Worm (Caenorhabditis elegans): ENCODE data around the gene cest-9.1.

Gene cest-9.1

ce11 chrX:12225970-12226369 lies at the start of gene cest-9.1:
TSS of gene cest-9.1 (plus strand) at chrX:12226182.
- no peak for TF ChIP-seq cnd-1 (tag; optimal IDR thresholded peaks at IDR 0.05)
- TF ChIP-seq elt-3 (tag; optimal IDR thresholded peaks at IDR 0.05): no peak
- no peak for TF ChIP-seq bed-3 (GFP tag; optimal IDR thresholded peaks at IDR 0.05)
- no peak for TF ChIP-seq unc-120 (tag; optimal IDR thresholded peaks at IDR 0.05; ENCODE audit: poor library complexity, severe bottlenecking)
- TF ChIP-seq nhr-12 (tag; optimal IDR thresholded peaks at IDR 0.05): no peak
- no peak for TF ChIP-seq unc-62 (GFP tag; optimal IDR thresholded peaks at IDR 0.05)
- no peak for TF ChIP-seq nhr-76 (tag; optimal IDR thresholded peaks at IDR 0.05)
- no peak for TF ChIP-seq M03D4.4 (tag; optimal IDR thresholded peaks at IDR 0.05)
- no peak for TF ChIP-seq blmp-1 (tag; optimal IDR thresholded peaks at IDR 0.05)
- no peak for TF ChIP-seq lsy-2 (tag; optimal IDR thresholded peaks at IDR 0.05)
- TF ChIP-seq lin-32 (GFP tag; optimal IDR thresholded peaks at IDR 0.05): no peak

DNA sequence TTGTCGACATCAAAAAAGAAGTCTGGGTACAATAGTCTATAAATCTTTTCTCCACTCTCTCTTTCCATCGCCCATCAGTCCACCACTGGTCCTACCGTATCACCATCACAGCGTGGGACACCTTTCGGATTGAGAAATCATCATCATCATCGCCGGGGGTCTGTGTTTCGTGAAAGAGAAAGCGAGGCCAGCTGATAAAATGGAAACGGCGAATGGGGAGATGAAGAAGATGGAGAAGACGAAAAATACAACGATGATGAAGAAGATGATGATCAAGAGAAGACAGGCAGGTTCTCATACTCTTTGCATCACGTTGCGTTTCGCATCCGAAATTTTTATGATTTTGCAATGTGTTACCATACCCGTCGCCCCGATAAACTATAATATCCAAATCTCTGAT lies 49.6 kb upstream of the cest-9.1 start:
- TF ChIP-seq unc-62 (GFP tag; optimal IDR thresholded peaks at IDR 0.05) (peak; percentile 42), unc-120 (tag; optimal IDR thresholded peaks at IDR 0.05; ENCODE audit: poor library complexity, severe bottlenecking) (no peak), elt-3 (tag; optimal IDR thresholded peaks at IDR 0.05) (peak; percentile 9), nhr-2 (tag; optimal IDR thresholded peaks at IDR 0.05) (no peak), ham-2 (GFP tag; optimal IDR thresholded peaks at IDR 0.05) (peak; percentile 31), ztf-11 (tag; optimal IDR thresholded peaks at IDR 0.05) (no peak)

ce11 chrX:12176873-12177293 lies 49.1 kb upstream of the cest-9.1 start:
- TF ChIP-seq mls-2 (tag; optimal IDR thresholded peaks at IDR 0.05) (peak; percentile 2), unc-62 (GFP tag; optimal IDR thresholded peaks at IDR 0.05) (no peak)

DNA sequence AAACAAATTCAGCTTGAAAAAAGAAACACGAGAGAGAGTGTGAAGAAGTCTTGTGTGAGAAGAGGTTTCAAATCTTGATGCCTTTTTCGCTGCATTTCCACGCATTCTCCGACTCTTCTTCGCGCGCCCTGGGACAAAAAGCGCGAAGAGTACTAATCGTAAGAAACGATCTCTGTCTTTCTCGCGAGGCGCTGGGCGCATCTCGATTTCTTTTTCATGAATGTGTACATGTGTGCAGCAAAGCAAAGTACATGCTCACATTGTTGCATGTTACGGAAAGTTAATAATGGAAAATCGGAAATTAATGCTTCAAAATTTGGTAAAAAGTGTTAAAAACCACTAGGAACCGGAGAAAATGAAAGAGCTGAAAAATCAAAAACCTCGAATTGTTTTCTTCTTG lies 48.5 kb upstream of the cest-9.1 start:
- TF ChIP-seq sptf-1 (tag; optimal IDR thresholded peaks at IDR 0.05) (no peak), tbx-8 (GFP tag; optimal IDR thresholded peaks at IDR 0.05) (no peak), nhr-2 (tag; optimal IDR thresholded peaks at IDR 0.05) (no peak), lin-13 (tag; optimal IDR thresholded peaks at IDR 0.05) (no peak), snpc-4 (tag; optimal IDR thresholded peaks at IDR 0.05) (no peak), ztf-11 (tag; optimal IDR thresholded peaks at IDR 0.05) (no peak), mep-1 (tag; optimal IDR thresholded peaks at IDR 0.05) (no peak), unc-39 (tag; optimal IDR thresholded peaks at IDR 0.05) (no peak)

- TF ChIP-seq ces-1 (GFP tag; optimal IDR thresholded peaks at IDR 0.05) (peak; percentile 80), lin-32 (GFP tag; optimal IDR thresholded peaks at IDR 0.05) (no peak), elt-1 (tag; optimal IDR thresholded peaks at IDR 0.05; ENCODE audit: borderline replicate concordance, insufficient read depth) (no peak)
Measured at ce11 chrX:12178351-12179089, 47.5 kb upstream of the cest-9.1 start.

DNA sequence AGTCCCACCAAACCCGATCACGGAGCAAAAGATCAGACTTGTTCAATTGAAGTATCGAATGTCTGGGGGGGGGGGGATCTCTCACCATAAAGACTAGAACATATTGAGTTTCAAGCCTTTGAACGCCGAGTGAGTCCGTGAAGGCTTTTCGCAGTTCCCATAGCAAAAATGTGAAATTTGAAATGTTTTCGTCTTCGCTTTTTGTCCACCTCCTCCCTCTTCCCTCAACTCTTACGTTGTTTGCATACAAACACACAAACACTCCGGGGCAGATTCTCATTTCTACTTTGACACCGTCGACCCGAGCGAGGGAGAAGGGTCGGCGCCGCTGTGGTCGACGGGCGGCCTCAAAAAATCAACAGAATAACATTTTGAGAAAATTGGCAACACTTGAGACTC lies 46.9 kb upstream of the cest-9.1 start:
- TF ChIP-seq zip-8 (tag; optimal IDR thresholded peaks at IDR 0.05): no peak
- peak; percentile 12 for TF ChIP-seq drap-1 (GFP tag; optimal IDR thresholded peaks at IDR 0.05)
- TF ChIP-seq nhr-76 (tag; optimal IDR thresholded peaks at IDR 0.05): no peak
- no peak for TF ChIP-seq nhr-2 (tag; optimal IDR thresholded peaks at IDR 0.05)
- no peak for TF ChIP-seq unc-120 (tag; optimal IDR thresholded peaks at IDR 0.05; ENCODE audit: poor library complexity, severe bottlenecking)
- no peak for TF ChIP-seq cnd-1 (tag; optimal IDR thresholded peaks at IDR 0.05)
- no peak for TF ChIP-seq flh-1 (GFP tag; optimal IDR thresholded peaks at IDR 0.05)
- TF ChIP-seq ces-1 (GFP tag; optimal IDR thresholded peaks at IDR 0.05): no peak
- no peak for TF ChIP-seq hlh-1 (tag; optimal IDR thresholded peaks at IDR 0.05)
- TF ChIP-seq lin-32 (GFP tag; optimal IDR thresholded peaks at IDR 0.05): no peak
- TF ChIP-seq sptf-1 (tag; optimal IDR thresholded peaks at IDR 0.05): no peak
- TF ChIP-seq elt-1 (tag; optimal IDR thresholded peaks at IDR 0.05; ENCODE audit: borderline replicate concordance, insufficient read depth): no peak
- peak; percentile 61 for TF ChIP-seq pha-4 (tag; optimal IDR thresholded peaks at IDR 0.05)
- no peak for TF ChIP-seq ceh-43 (GFP tag; optimal IDR thresholded peaks at IDR 0.05)
- TF ChIP-seq elt-3 (tag; optimal IDR thresholded peaks at IDR 0.05): no peak
- no peak for TF ChIP-seq lin-13 (tag; optimal IDR thresholded peaks at IDR 0.05)
- TF ChIP-seq sem-2 (GFP tag; optimal IDR thresholded peaks at IDR 0.05): no peak
